Fruit fly (Drosophila melanogaster) whole organism, prepupa: ENCODE results near the gene CG46396.

Experiments used
- CG31627 ChIP-seq: fragments of 200-800 bp; sonication (Bioruptor generic); optimal IDR thresholded peaks from 3 replicates; lab custom pipeline; 2016; ENCODE audit warnings: missing biosample characterization, missing genetic modification characterization
- CG32006 ChIP-seq: fragments of 200-800 bp; sonication (Bioruptor generic); optimal IDR thresholded peaks from 3 replicates; lab custom pipeline; 2017; ENCODE audit warnings: missing biosample characterization, mild to moderate bottlenecking, missing genetic modification characterization
- CG3919 ChIP-seq: fragments of 200-800 bp; sonication (Bioruptor generic); optimal IDR thresholded peaks from 3 replicates; lab custom pipeline; 2016; ENCODE audit warnings: missing biosample characterization, missing genetic modification characterization
- CG6808 ChIP-seq: fragments of 200-800 bp; sonication (Bioruptor generic); optimal IDR thresholded peaks from 3 replicates; lab custom pipeline; 2017; ENCODE audit warnings: missing biosample characterization, missing genetic modification characterization, mild to moderate bottlenecking, moderate library complexity, missing genetic modification reagents
- CG6854 ChIP-seq: fragments of 200-800 bp; sonication (Bioruptor generic); optimal IDR thresholded peaks from 2 replicates; lab custom pipeline; 2017; ENCODE audit warnings: missing biosample characterization, mild to moderate bottlenecking, missing genetic modification characterization
- CG7368 ChIP-seq: fragments of 200-800 bp; sonication (Bioruptor generic); optimal IDR thresholded peaks from 3 replicates; lab custom pipeline; 2016; ENCODE audit warnings: missing biosample characterization, missing genetic modification characterization
- Eip78C ChIP-seq: fragments of 200-800 bp; sonication (Bioruptor generic); peaks from one replicate; lab custom pipeline; 2016; ENCODE audit warnings: missing biosample characterization, missing genetic modification characterization
- cyc ChIP-seq: fragments of 200-800 bp; sonication (Bioruptor generic); optimal IDR thresholded peaks from 3 replicates; lab custom pipeline; 2016; ENCODE audit warnings: missing biosample characterization, missing genetic modification characterization
- esn ChIP-seq: fragments of 200-800 bp; sonication (Bioruptor generic); optimal IDR thresholded peaks from 2 replicates; lab custom pipeline; 2016; ENCODE audit warnings: missing biosample characterization, mild to moderate bottlenecking, missing genetic modification characterization, moderate library complexity
- fd85E ChIP-seq: fragments of 200-800 bp; sonication (Bioruptor generic); optimal IDR thresholded peaks from 3 replicates; lab custom pipeline; 2016; ENCODE audit warnings: missing biosample characterization, missing genetic modification characterization
- salr ChIP-seq, 2 experiments: fragments of 200-800 bp; sonication (Bioruptor generic); optimal IDR thresholded peaks; 3 replicates each; lab custom pipeline; 2016 to 2018; ENCODE audit warnings: missing biosample characterization in 2 of 2, missing genetic modification characterization in 2 of 2, mild to moderate bottlenecking in 1 of 2
- vri ChIP-seq: fragments of 200-800 bp; sonication (Bioruptor generic); optimal IDR thresholded peaks from 3 replicates; lab custom pipeline; 2016; ENCODE audit warnings: missing biosample characterization, mild to moderate bottlenecking, missing genetic modification characterization

dm6 chr3R:6342702-6343101 lies 38.9 kb downstream of the CG46396 start, which contains the start of gene CG10298:
- TF ChIP-seq esn (GFP tag; lab: Kevin White, UChicago), result no peak
- no peak for TF ChIP-seq CG3919 (GFP tag; lab: Kevin White, UChicago)
- no peak for TF ChIP-seq CG32006
- no peak for TF ChIP-seq CG7368
- no peak for TF ChIP-seq salr (GFP tag; optimal IDR thresholded peaks at IDR 0.05; lab: Kevin White, UChicago)
- TF ChIP-seq fd85E, result no peak
- TF ChIP-seq CG6854 (GFP tag; lab: Kevin White, UChicago), result no peak
- no peak for TF ChIP-seq cyc (GFP tag; lab: Kevin White, UChicago)
- TF ChIP-seq CG31627 (GFP tag; lab: Kevin White, UChicago), result no peak
- no peak for TF ChIP-seq vri (GFP tag; lab: Kevin White, UChicago)
- TF ChIP-seq Eip78C (GFP tag; lab: Kevin White, UChicago), result no peak
- TF ChIP-seq CG6808 (GFP tag; lab: Kevin White, UChicago), result no peak
